Fruit fly (Drosophila melanogaster) whole organism, embryonic: Measurements from ENCODE around the gene eIF3h.
A peak's percentile ranks its signal among the peaks of the same experiment; 100 is the strongest.

Experiments used
- Ada2b ChIP-seq: fragments of 200-800 bp; sonication (Bioruptor generic); IDR thresholded peaks from 2 replicates; pipeline ENCODE4 v1.3.6; 2022; ENCODE audit warnings: missing biosample characterization, missing genetic modification characterization
- Bdp1 ChIP-seq: fragments of 200-800 bp; sonication (Bioruptor generic); optimal IDR thresholded peaks from 3 replicates; lab custom pipeline; 2016; ENCODE audit warnings: missing biosample characterization, missing genetic modification characterization
- Bteb2 ChIP-seq: fragments of 200-800 bp; sonication (Bioruptor generic); optimal IDR thresholded peaks from 2 replicates; lab custom pipeline; 2016; ENCODE audit warnings: missing biosample characterization, missing genetic modification characterization
- CG11504 ChIP-seq: fragments of 200-800 bp; sonication (Bioruptor generic); optimal IDR thresholded peaks from 3 replicates; lab custom pipeline; 2019; ENCODE audit warnings: missing biosample characterization, mild to moderate bottlenecking, missing genetic modification characterization, moderate library complexity
- CG12219 ChIP-seq: fragments of 200-800 bp; sonication (Bioruptor generic); optimal IDR thresholded peaks from 3 replicates; lab custom pipeline; 2018; ENCODE audit warnings: missing biosample characterization, mild to moderate bottlenecking, missing genetic modification characterization
- CG12942 ChIP-seq: fragments of 200-800 bp; sonication (Bioruptor generic); optimal IDR thresholded peaks from 3 replicates; lab custom pipeline; 2016; ENCODE audit warnings: missing biosample characterization, missing genetic modification characterization
- CG13624 ChIP-seq: fragments of 200-800 bp; sonication (Bioruptor generic); optimal IDR thresholded peaks from 2 replicates; lab custom pipeline; 2016; ENCODE audit warnings: missing biosample characterization, missing genetic modification characterization
- CG14710 ChIP-seq: fragments of 200-800 bp; sonication (Bioruptor generic); optimal IDR thresholded peaks from 3 replicates; lab custom pipeline; 2019; ENCODE audit warnings: missing biosample characterization, mild to moderate bottlenecking, missing genetic modification characterization, moderate library complexity
- CG15479 ChIP-seq: fragments of 200-800 bp; sonication (Bioruptor generic); optimal IDR thresholded peaks from 3 replicates; lab custom pipeline; 2019; ENCODE audit warnings: missing biosample characterization, mild to moderate bottlenecking, missing genetic modification characterization, moderate library complexity
- CG1603 ChIP-seq: fragments of 200-800 bp; sonication (Bioruptor generic); optimal IDR thresholded peaks from 2 replicates; lab custom pipeline; 2019; ENCODE audit warnings: missing biosample characterization, mild to moderate bottlenecking, missing genetic modification characterization, moderate library complexity
- CG17328 ChIP-seq: fragments of 200-800 bp; sonication (Bioruptor generic); IDR thresholded peaks from 2 replicates; pipeline ENCODE4 v1.3.6; 2022; ENCODE audit warnings: missing biosample characterization, missing genetic modification characterization
- CG17568 ChIP-seq: fragments of 200-800 bp; sonication (Bioruptor generic); optimal IDR thresholded peaks from 2 replicates; lab custom pipeline; 2018; ENCODE audit warnings: missing biosample characterization, mild to moderate bottlenecking, missing genetic modification characterization, moderate library complexity
- CG18599 ChIP-seq: fragments of 200-800 bp; sonication (Bioruptor generic); optimal IDR thresholded peaks from 3 replicates; lab custom pipeline; 2017; ENCODE audit warnings: missing biosample characterization, missing genetic modification characterization, mild to moderate bottlenecking, moderate library complexity, missing genetic modification reagents
- CG30020 ChIP-seq: fragments of 200-800 bp; optimal IDR thresholded peaks from 2 replicates; lab custom pipeline; 2019; ENCODE audit warnings: missing biosample characterization, mild to moderate bottlenecking, missing genetic modification characterization, moderate library complexity
- CG3281 ChIP-seq: fragments of 200-800 bp; sonication (Bioruptor generic); optimal IDR thresholded peaks from 3 replicates; lab custom pipeline; 2017; ENCODE audit warnings: missing biosample characterization, mild to moderate bottlenecking, missing genetic modification characterization
- CG34422 ChIP-seq: fragments of 200-800 bp; sonication (Bioruptor generic); IDR thresholded peaks from 3 replicates; pipeline ENCODE4 v1.3.6; 2022; ENCODE audit warnings: missing biosample characterization, missing genetic modification characterization
- CG6791 ChIP-seq: fragments of 200-800 bp; sonication (Bioruptor generic); IDR thresholded peaks from 3 replicates; pipeline ENCODE4 v1.3.6; 2022; ENCODE audit warnings: missing biosample characterization, missing genetic modification characterization; ENCODE audit not compliant: partially characterized antibody
- Camta ChIP-seq: fragments of 200-800 bp; sonication (Bioruptor generic); optimal IDR thresholded peaks from 2 replicates; lab custom pipeline; 2016; ENCODE audit warnings: missing biosample characterization, missing genetic modification characterization
- Dbx ChIP-seq: fragments of 200-800 bp; sonication (Bioruptor generic); IDR thresholded peaks from 3 replicates; pipeline ENCODE4 v1.3.6; 2022; ENCODE audit warnings: missing biosample characterization, missing genetic modification characterization
- Dref ChIP-seq: fragments of 200-800 bp; sonication (Bioruptor generic); IDR thresholded peaks from 2 replicates; pipeline ENCODE4 v1.3.6; 2022; ENCODE audit warnings: missing biosample characterization, missing genetic modification characterization
- Eip74EF ChIP-seq, 2 experiments: fragments of 200-800 bp in 1 of 2; fragments of >200 bp in 1 of 2; sonication (Bioruptor generic) in 1 of 2; optimal IDR thresholded peaks; 2 replicates each; lab custom pipeline; 2017 to 2019; ENCODE audit warnings: missing biosample characterization in 2 of 2, missing genetic modification characterization in 2 of 2, mild to moderate bottlenecking in 1 of 2, moderate library complexity in 1 of 2
- Ets65A ChIP-seq: fragments of 200-800 bp; sonication (Bioruptor generic); peaks from one replicate; lab custom pipeline; 2016; ENCODE audit warnings: missing biosample characterization, missing genetic modification characterization
- Fer1 ChIP-seq: fragments of 200-800 bp; sonication (Bioruptor generic); optimal IDR thresholded peaks from 2 replicates; lab custom pipeline; 2017; ENCODE audit warnings: missing biosample characterization, mild to moderate bottlenecking, missing genetic modification characterization
- HLH3B ChIP-seq: fragments of 200-800 bp; sonication (Bioruptor generic); IDR thresholded peaks from 2 replicates; pipeline ENCODE4 v1.3.6; 2022; ENCODE audit warnings: missing biosample characterization, missing genetic modification characterization
- Hmr ChIP-seq: fragments of 200-800 bp; sonication (Bioruptor generic); optimal IDR thresholded peaks from 3 replicates; lab custom pipeline; 2017; ENCODE audit warnings: mild to moderate bottlenecking, missing biosample characterization, missing genetic modification reagents, missing genetic modification characterization
- Med ChIP-seq: fragments of 200-800 bp; sonication (Bioruptor generic); peaks from one replicate; lab custom pipeline; 2016; ENCODE audit warnings: missing biosample characterization, missing genetic modification characterization, mild to moderate bottlenecking, inconsistent platforms, moderate library complexity
- Nf-YB ChIP-seq: fragments of 200-800 bp; sonication (Bioruptor generic); optimal IDR thresholded peaks from 3 replicates; lab custom pipeline; 2019; ENCODE audit warnings: missing biosample characterization, mild to moderate bottlenecking, missing genetic modification characterization, moderate library complexity
- Side ChIP-seq: fragments of 200-800 bp; sonication (Bioruptor generic); optimal IDR thresholded peaks from 2 replicates; lab custom pipeline; 2016; ENCODE audit warnings: missing biosample characterization, missing genetic modification characterization
- ato ChIP-seq: fragments of 200-800 bp; sonication (Bioruptor generic); IDR thresholded peaks from 2 replicates; pipeline ENCODE4 v1.3.6; 2022; ENCODE audit warnings: missing biosample characterization, missing genetic modification characterization; ENCODE audit not compliant: partially characterized antibody
- bigmax ChIP-seq: fragments of 200-800 bp; sonication (Bioruptor generic); optimal IDR thresholded peaks from 2 replicates; lab custom pipeline; 2018; ENCODE audit warnings: missing biosample characterization, mild to moderate bottlenecking, missing genetic modification characterization
- chn ChIP-seq: fragments of 200-800 bp; sonication (Bioruptor generic); optimal IDR thresholded peaks from 2 replicates; lab custom pipeline; 2016; ENCODE audit warnings: missing biosample characterization, missing genetic modification characterization
- da ChIP-seq: fragments of 200-800 bp; sonication (Bioruptor generic); optimal IDR thresholded peaks from 2 replicates; lab custom pipeline; 2016; ENCODE audit warnings: missing biosample characterization, missing genetic modification characterization
- gem ChIP-seq: fragments of 200-800 bp; sonication (Bioruptor generic); optimal IDR thresholded peaks from 2 replicates; lab custom pipeline; 2019; ENCODE audit warnings: missing biosample characterization, mild to moderate bottlenecking, missing genetic modification characterization, moderate library complexity
- gfzf ChIP-seq: fragments of 200-800 bp; sonication (Bioruptor generic); optimal IDR thresholded peaks from 2 replicates; lab custom pipeline; 2016; ENCODE audit warnings: missing biosample characterization, mild to moderate bottlenecking, missing genetic modification characterization, moderate library complexity
- h ChIP-seq: fragments of >200 bp; optimal IDR thresholded peaks from 2 replicates; lab custom pipeline; 2017
- lola ChIP-seq, 3 experiments: fragments of >200 bp in 2 of 3; fragments of 200-800 bp in 1 of 3; sonication (Bioruptor generic) in 1 of 3; optimal IDR thresholded peaks; 2 replicates each; lab custom pipeline; 2017 to 2019; ENCODE audit warnings: missing biosample characterization in 3 of 3, missing genetic modification characterization in 3 of 3, mild to moderate bottlenecking in 1 of 3, moderate library complexity in 1 of 3
- mld ChIP-seq: fragments of 200-800 bp; sonication (Bioruptor generic); IDR thresholded peaks from 3 replicates; pipeline ENCODE4 v1.3.6; 2022; ENCODE audit warnings: missing biosample characterization, missing genetic modification characterization; ENCODE audit not compliant: partially characterized antibody
- nerfin-1 ChIP-seq: fragments of 200-800 bp; sonication (Bioruptor generic); optimal IDR thresholded peaks from 3 replicates; lab custom pipeline; 2019; ENCODE audit warnings: missing biosample characterization, mild to moderate bottlenecking, missing genetic modification characterization, moderate library complexity
- pb ChIP-seq: fragments of 200-800 bp; sonication (Bioruptor generic); optimal IDR thresholded peaks from 3 replicates; lab custom pipeline; 2016; ENCODE audit warnings: missing biosample characterization, missing genetic modification characterization
- pho ChIP-seq: fragments of 200-800 bp; sonication (Bioruptor generic); optimal IDR thresholded peaks from 2 replicates; lab custom pipeline; 2016; ENCODE audit warnings: missing biosample characterization, missing genetic modification characterization
- pzg ChIP-seq: fragments of 200-800 bp; sonication (Bioruptor generic); optimal IDR thresholded peaks from 3 replicates; lab custom pipeline; 2018; ENCODE audit warnings: missing biosample characterization, mild to moderate bottlenecking, missing genetic modification characterization, moderate library complexity
- sc ChIP-seq, 3 experiments: fragments of >200 bp in 2 of 3; fragments of 200-800 bp in 1 of 3; sonication (Bioruptor generic) in 1 of 3; optimal IDR thresholded peaks; 2 replicates in 2 of 3; 3 replicates in 1 of 3; lab custom pipeline; 2017; ENCODE audit warnings: mild to moderate bottlenecking in 1 of 3, missing biosample characterization in 1 of 3, missing genetic modification characterization in 1 of 3, missing genetic modification reagents in 1 of 3
- scrt ChIP-seq: fragments of 200-800 bp; sonication (Bioruptor generic); optimal IDR thresholded peaks from 2 replicates; lab custom pipeline; 2018; ENCODE audit warnings: missing biosample characterization, mild to moderate bottlenecking, missing genetic modification characterization, moderate library complexity
- sd ChIP-seq: fragments of 200-800 bp; sonication (Bioruptor generic); optimal IDR thresholded peaks from 3 replicates; lab custom pipeline; 2018; ENCODE audit warnings: missing biosample characterization, mild to moderate bottlenecking, missing genetic modification characterization, moderate library complexity
- sqz ChIP-seq: fragments of 200-800 bp; sonication (Bioruptor generic); optimal IDR thresholded peaks from 3 replicates; lab custom pipeline; 2018; ENCODE audit warnings: missing biosample characterization, mild to moderate bottlenecking, missing genetic modification characterization
- toy ChIP-seq: fragments of 200-800 bp; sonication (Bioruptor generic); IDR thresholded peaks from 2 replicates; pipeline ENCODE4 v1.3.6; 2022; ENCODE audit warnings: missing biosample characterization, missing genetic modification characterization
- zen2 ChIP-seq: fragments of 200-800 bp; sonication (Bioruptor generic); IDR thresholded peaks from 3 replicates; pipeline ENCODE4 v1.3.6; 2022; ENCODE audit warnings: missing biosample characterization, missing genetic modification characterization; ENCODE audit not compliant: partially characterized antibody
- zfh1 ChIP-seq: fragments of 200-800 bp; sonication (Bioruptor generic); IDR thresholded peaks from 3 replicates; pipeline ENCODE4 v1.3.6; 2022; ENCODE audit warnings: missing biosample characterization, missing genetic modification characterization

eIF3h gene

dm6 chr2L:5044892-5045619 lies 7.8 kb downstream of the eIF3h start (continued):
- no peak for TF ChIP-seq scrt (GFP tag; lab: Kevin White, UChicago)
- peak; percentile 35 for TF ChIP-seq Camta (GFP tag; lab: Kevin White, UChicago)
- TF ChIP-seq chn: peak; percentile 51
- TF ChIP-seq h (lab: Kevin White, UChicago): no peak
- no peak for TF ChIP-seq sc (optimal IDR thresholded peaks at IDR 0.05; lab: Kevin White, UChicago)
- TF ChIP-seq sc (GFP tag; optimal IDR thresholded peaks at IDR 0.05; lab: Kevin White, UChicago): peak; percentile 52
- TF ChIP-seq mld: no peak
- peak; percentile 36 for TF ChIP-seq CG12942
- peak; percentile 48; the same call in 2 of the 3 replicates for TF ChIP-seq CG34422 (GFP tag; lab: Robert Waterston, UW)
- TF ChIP-seq CG18599 (GFP tag; lab: Kevin White, UChicago): peak; percentile 33
- TF ChIP-seq Ada2b (GFP tag; lab: Robert Waterston, UW): no peak
- no peak for TF ChIP-seq pho (GFP tag; lab: Kevin White, UChicago)
- peak; percentile 92 for TF ChIP-seq Med (GFP tag; lab: Kevin White, UChicago)
- TF ChIP-seq CG3281 (GFP tag; lab: Kevin White, UChicago): peak; percentile 68
- TF ChIP-seq bigmax (GFP tag; lab: Kevin White, UChicago): no peak
- no peak for TF ChIP-seq CG12219 (GFP tag; lab: Kevin White, UChicago)
- TF ChIP-seq Side: peak; percentile 7
- peak; percentile 28 for TF ChIP-seq sd (tag; lab: Kevin White, UChicago)
- no peak for TF ChIP-seq CG30020 (tag; lab: Kevin White, UChicago)
- no peak for TF ChIP-seq gfzf (GFP tag; lab: Kevin White, UChicago)
- TF ChIP-seq sqz (GFP tag; lab: Kevin White, UChicago): peak; percentile 82
- TF ChIP-seq Fer1 (GFP tag; lab: Kevin White, UChicago): peak; percentile 26
- TF ChIP-seq Dbx: no peak
- TF ChIP-seq toy (GFP tag; lab: Robert Waterston, UW): no peak
- peak; percentile 63; the same call in 2 of the 3 replicates for TF ChIP-seq zfh1 (GFP tag; lab: Robert Waterston, UW)
- TF ChIP-seq nerfin-1 (tag; lab: Kevin White, UChicago): no peak
- TF ChIP-seq CG1603 (tag; lab: Kevin White, UChicago): peak; percentile 14
- TF ChIP-seq Eip74EF (GFP tag; optimal IDR thresholded peaks at IDR 0.05; lab: Kevin White, UChicago): peak in 1 of 2 experiments; percentile 55
- no peak for TF ChIP-seq Dref (GFP tag; lab: Robert Waterston, UW)
- peak; percentile 25 for TF ChIP-seq HLH3B
- TF ChIP-seq CG14710: peak; percentile 39
- TF ChIP-seq Hmr (GFP tag; lab: Kevin White, UChicago): peak; percentile 48
- TF ChIP-seq Bteb2: no peak
- no peak for TF ChIP-seq CG6791 (GFP tag; lab: Robert Waterston, UW)
- no peak for TF ChIP-seq ato (GFP tag; lab: Robert Waterston, UW)
- TF ChIP-seq gem (tag; lab: Kevin White, UChicago): peak; percentile 66
- TF ChIP-seq pzg (GFP tag; lab: Kevin White, UChicago): no peak
- no peak for TF ChIP-seq Bdp1 (GFP tag; lab: Kevin White, UChicago)
- peak; percentile 13; the same call in 1 of the 2 replicates for TF ChIP-seq CG17328 (GFP tag; lab: Robert Waterston, UW)
- no peak for TF ChIP-seq da (GFP tag; lab: Kevin White, UChicago)
- TF ChIP-seq Nf-YB (GFP tag; lab: Kevin White, UChicago): peak; percentile 43
- peak in 1 of 3 experiments; percentile 41 for TF ChIP-seq lola (GFP tag; optimal IDR thresholded peaks at IDR 0.05; lab: Kevin White, UChicago)
- peak; percentile 64 for TF ChIP-seq Ets65A
- no peak for TF ChIP-seq CG17568 (GFP tag; lab: Kevin White, UChicago)
- peak; percentile 45 for TF ChIP-seq CG13624 (GFP tag; lab: Kevin White, UChicago)
- TF ChIP-seq pb (GFP tag; lab: Kevin White, UChicago): no peak
- no peak for TF ChIP-seq zen2 (GFP tag; lab: Robert Waterston, UW)
- TF ChIP-seq CG11504 (tag; lab: Kevin White, UChicago): peak; percentile 79
- TF ChIP-seq CG15479 (GFP tag; lab: Kevin White, UChicago): no peak
